Fruit fly (Drosophila melanogaster): ENCODE data around the gene nes.

DNA sequence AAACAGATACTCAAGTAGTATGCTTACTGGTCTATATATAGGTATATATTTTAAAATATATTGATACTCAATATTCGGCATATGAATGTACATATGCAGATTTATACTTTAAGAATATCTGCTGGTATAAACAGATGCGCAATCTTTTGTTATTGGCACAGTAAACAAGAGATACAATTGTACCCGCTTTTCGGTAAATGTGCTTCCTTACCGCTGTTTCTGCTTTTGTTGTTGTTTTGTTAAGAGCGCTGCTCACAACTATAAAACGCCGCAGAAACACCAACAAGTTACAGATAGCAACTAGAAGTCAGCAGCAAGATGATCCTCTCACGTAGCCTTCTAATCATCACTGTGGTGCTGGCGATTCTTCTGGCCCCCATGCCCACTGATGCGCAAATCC, 5.3 kb upstream of the nes start, which contains the start of gene CG45081:
- TF ChIP-seq Clk (GFP tag; optimal IDR thresholded peaks at IDR 0.05): no peak
- TF ChIP-seq pad (GFP tag; optimal IDR thresholded peaks at IDR 0.05): no peak
- no peak for TF ChIP-seq CG11617 (GFP tag; optimal IDR thresholded peaks at IDR 0.05)
- TF ChIP-seq cnc (optimal IDR thresholded peaks at IDR 0.05): no peak
- TF ChIP-seq CG7045 (GFP tag; optimal IDR thresholded peaks at IDR 0.05): no peak
- no peak for TF ChIP-seq CG7101 (tag; optimal IDR thresholded peaks at IDR 0.05)
- TF ChIP-seq CG12768 (GFP tag; optimal IDR thresholded peaks at IDR 0.05): no peak
- no peak for TF ChIP-seq CG5204 (GFP tag; optimal IDR thresholded peaks at IDR 0.05)
- TF ChIP-seq Hr96 (GFP tag; optimal IDR thresholded peaks at IDR 0.05): no peak
- TF ChIP-seq CG1620 (GFP tag; optimal IDR thresholded peaks at IDR 0.05): no peak
- TF ChIP-seq Mnt (GFP tag; optimal IDR thresholded peaks at IDR 0.05): no peak
- TF ChIP-seq tj (GFP tag; optimal IDR thresholded peaks at IDR 0.05): no peak
- TF ChIP-seq CG33017 (tag; optimal IDR thresholded peaks at IDR 0.05): no peak
